Worm (Caenorhabditis elegans) whole organism, late embryonic: ENCODE data around the gene srw-108.
A peak's percentile ranks its signal among the peaks of the same experiment; 100 is the strongest.

Experiments
- F13H6.1 ChIP-seq: sonication (generic microtip); optimal IDR thresholded peaks from 2 replicates; lab custom pipeline; 2016; ENCODE audit warnings: missing genetic modification characterization, missing compliant biosample characterization
- K02D7.2 ChIP-seq: sonication (generic microtip); optimal IDR thresholded peaks from 2 replicates; lab custom pipeline; 2017; ENCODE audit warnings: mild to moderate bottlenecking, missing genetic modification characterization, missing compliant biosample characterization
- K09A11.1 ChIP-seq: sonication (generic microtip); optimal IDR thresholded peaks from 2 replicates; lab custom pipeline; 2017; ENCODE audit warnings: antibody characterized with exemption, mild to moderate bottlenecking, missing genetic modification characterization, missing compliant biosample characterization; ENCODE audit not compliant: insufficient read depth
- T23F11.4 ChIP-seq: fragments of 200-800 bp; sonication (Bioruptor generic); optimal IDR thresholded peaks from 2 replicates; lab custom pipeline; 2018; ENCODE audit warnings: mild to moderate bottlenecking, missing genetic modification characterization, missing compliant biosample characterization
- Y22D7AL.16 ChIP-seq: sonication (generic microtip); optimal IDR thresholded peaks from 2 replicates; lab custom pipeline; 2016; ENCODE audit warnings: missing genetic modification characterization, missing compliant biosample characterization
- ahr-1 ChIP-seq: sonication (generic microtip); optimal IDR thresholded peaks from 2 replicates; lab custom pipeline; 2016; ENCODE audit warnings: missing genetic modification characterization, missing compliant biosample characterization
- ama-1 ChIP-seq: fragments of 150-350 bp; optimal IDR thresholded peaks from 2 replicates; lab custom pipeline; 2014
- ceh-14 ChIP-seq: sonication (generic microtip); optimal IDR thresholded peaks from 2 replicates; lab custom pipeline; 2016; ENCODE audit warnings: missing genotype, missing genetic modification characterization, missing compliant biosample characterization
- ceh-18 ChIP-seq: sonication (generic microtip); optimal IDR thresholded peaks from 2 replicates; lab custom pipeline; 2016; ENCODE audit warnings: missing genetic modification characterization, missing compliant biosample characterization
- ceh-19 ChIP-seq: fragments of 200-800 bp; sonication (Bioruptor generic); optimal IDR thresholded peaks from 2 replicates; lab custom pipeline; 2018; ENCODE audit warnings: mild to moderate bottlenecking, missing genetic modification characterization, missing compliant biosample characterization
- ceh-22 ChIP-seq: sonication (generic microtip); optimal IDR thresholded peaks from 2 replicates; lab custom pipeline; 2017; ENCODE audit warnings: missing biosample characterization, missing genetic modification characterization
- ceh-24 ChIP-seq: sonication (generic microtip); optimal IDR thresholded peaks from 2 replicates; lab custom pipeline; 2016; ENCODE audit warnings: mild to moderate bottlenecking, missing genetic modification characterization, missing compliant biosample characterization
- ceh-34 ChIP-seq: sonication (generic microtip); optimal IDR thresholded peaks from 2 replicates; lab custom pipeline; 2016; ENCODE audit warnings: mild to moderate bottlenecking, missing genetic modification characterization, missing compliant biosample characterization
- dmd-4 ChIP-seq: sonication (generic microtip); optimal IDR thresholded peaks from 2 replicates; lab custom pipeline; 2016; ENCODE audit warnings: borderline replicate concordance, missing genetic modification characterization, missing compliant biosample characterization
- elt-2 ChIP-seq: sonication (generic microtip); optimal IDR thresholded peaks from 2 replicates; lab custom pipeline; 2016; ENCODE audit warnings: missing genetic modification reagents, missing genetic modification characterization, missing compliant biosample characterization
- ets-4 ChIP-seq: sonication (generic microtip); optimal IDR thresholded peaks from 2 replicates; lab custom pipeline; 2016; ENCODE audit warnings: missing genetic modification characterization, missing compliant biosample characterization
- eyg-1 ChIP-seq: sonication (generic microtip); optimal IDR thresholded peaks from 2 replicates; lab custom pipeline; 2016; ENCODE audit warnings: missing genotype, missing genetic modification characterization, missing compliant biosample characterization
- gmeb-2 ChIP-seq: sonication (generic microtip); optimal IDR thresholded peaks from 2 replicates; lab custom pipeline; 2016; ENCODE audit warnings: missing genetic modification characterization, inconsistent platforms, missing compliant biosample characterization
- hlh-13 ChIP-seq: fragments of 200-800 bp; sonication (Bioruptor generic); optimal IDR thresholded peaks from 2 replicates; lab custom pipeline; 2018; ENCODE audit warnings: mild to moderate bottlenecking, missing genetic modification characterization, missing compliant biosample characterization
- hlh-15 ChIP-seq: sonication (generic microtip); optimal IDR thresholded peaks from 2 replicates; lab custom pipeline; 2016; ENCODE audit warnings: missing genetic modification characterization, missing compliant biosample characterization
- hlh-30 ChIP-seq: sonication (generic microtip); optimal IDR thresholded peaks from 2 replicates; lab custom pipeline; 2017; ENCODE audit warnings: antibody characterized with exemption, missing genetic modification characterization, missing compliant biosample characterization; ENCODE audit not compliant: insufficient read depth
- hlh-6 ChIP-seq: sonication (generic microtip); optimal IDR thresholded peaks from 2 replicates; lab custom pipeline; 2016; ENCODE audit warnings: missing genotype, missing genetic modification characterization, missing compliant biosample characterization
- lim-6 ChIP-seq: sonication (generic microtip); optimal IDR thresholded peaks from 2 replicates; lab custom pipeline; 2016; ENCODE audit warnings: missing genetic modification characterization, missing compliant biosample characterization
- mec-3 ChIP-seq: sonication (generic microtip); optimal IDR thresholded peaks from 2 replicates; lab custom pipeline; 2016; ENCODE audit warnings: borderline replicate concordance, missing genetic modification characterization, missing compliant biosample characterization
- nfya-1 ChIP-seq: sonication (generic microtip); optimal IDR thresholded peaks from 2 replicates; lab custom pipeline; 2017; ENCODE audit warnings: missing genetic modification characterization, mild to moderate bottlenecking, missing compliant biosample characterization, antibody characterized with exemption, moderate library complexity
- nhr-11 ChIP-seq: fragments of 150-350 bp; optimal IDR thresholded peaks from 2 replicates; lab custom pipeline; 2014; ENCODE audit warnings: missing biosample characterization, missing genetic modification characterization
- nhr-232 ChIP-seq: sonication (generic microtip); optimal IDR thresholded peaks from 2 replicates; lab custom pipeline; 2016; ENCODE audit warnings: missing genetic modification characterization, missing compliant biosample characterization
- npax-4 ChIP-seq: sonication (generic microtip); optimal IDR thresholded peaks from 2 replicates; lab custom pipeline; 2016; ENCODE audit warnings: missing genetic modification characterization, missing compliant biosample characterization
- pag-3 ChIP-seq: sonication (generic microtip); optimal IDR thresholded peaks from 2 replicates; lab custom pipeline; 2016; ENCODE audit warnings: missing compliant biosample characterization, missing genetic modification characterization, borderline replicate concordance
- pax-1 ChIP-seq: fragments of 150-350 bp; optimal IDR thresholded peaks from 2 replicates; lab custom pipeline; 2014; ENCODE audit warnings: missing biosample characterization, missing genetic modification characterization
- pha-2 ChIP-seq: sonication (generic microtip); optimal IDR thresholded peaks from 2 replicates; lab custom pipeline; 2017; ENCODE audit warnings: mild to moderate bottlenecking, missing genetic modification characterization, missing compliant biosample characterization
- pros-1 ChIP-seq: fragments of 150-350 bp; optimal IDR thresholded peaks from 2 replicates; lab custom pipeline; 2014; ENCODE audit warnings: missing biosample characterization, missing genetic modification reagents, missing genetic modification characterization
- rnt-1 ChIP-seq: sonication (generic microtip); optimal IDR thresholded peaks from 2 replicates; lab custom pipeline; 2016; ENCODE audit warnings: missing genetic modification characterization, missing compliant biosample characterization
- sox-2 ChIP-seq: fragments of 200-800 bp; sonication (Bioruptor generic); IDR thresholded peaks from 2 replicates; pipeline ENCODE4 v1.3.6; 2022; ENCODE audit warnings: missing genetic modification reagents, missing genetic modification characterization, missing compliant biosample characterization
- sox-4 ChIP-seq: sonication (generic microtip); optimal IDR thresholded peaks from 2 replicates; lab custom pipeline; 2017; ENCODE audit warnings: mild to moderate bottlenecking, missing genetic modification characterization, inconsistent platforms, missing compliant biosample characterization
- tbx-7 ChIP-seq: sonication (generic microtip); optimal IDR thresholded peaks from 2 replicates; lab custom pipeline; 2016; ENCODE audit warnings: missing genotype, missing genetic modification characterization, missing compliant biosample characterization
- unc-3 ChIP-seq, 2 experiments: fragments of 200-800 bp in 1 of 2; sonication (Bioruptor generic) in 1 of 2; sonication (generic microtip) in 1 of 2; conservative IDR thresholded peaks in 1 of 2; optimal IDR thresholded peaks in 1 of 2; 2 replicates each; pipeline versions ENCODE4 v1.3.6 to Lab custom; 2016 to 2022; ENCODE audit warnings: missing compliant biosample characterization in 2 of 2, missing genetic modification characterization in 2 of 2, missing genetic modification reagents in 1 of 2
- unc-42 ChIP-seq: sonication (generic microtip); optimal IDR thresholded peaks from 2 replicates; lab custom pipeline; 2016; ENCODE audit warnings: missing genotype, missing genetic modification characterization, missing compliant biosample characterization
- unc-55 ChIP-seq: sonication (generic microtip); optimal IDR thresholded peaks from 2 replicates; lab custom pipeline; 2017; ENCODE audit warnings: missing biosample characterization, missing genetic modification reagents, missing genetic modification characterization
- ztf-16 ChIP-seq: sonication (generic microtip); optimal IDR thresholded peaks from 2 replicates; lab custom pipeline; 2017; ENCODE audit warnings: missing genetic modification characterization, missing compliant biosample characterization

The srw-108 gene

DNA sequence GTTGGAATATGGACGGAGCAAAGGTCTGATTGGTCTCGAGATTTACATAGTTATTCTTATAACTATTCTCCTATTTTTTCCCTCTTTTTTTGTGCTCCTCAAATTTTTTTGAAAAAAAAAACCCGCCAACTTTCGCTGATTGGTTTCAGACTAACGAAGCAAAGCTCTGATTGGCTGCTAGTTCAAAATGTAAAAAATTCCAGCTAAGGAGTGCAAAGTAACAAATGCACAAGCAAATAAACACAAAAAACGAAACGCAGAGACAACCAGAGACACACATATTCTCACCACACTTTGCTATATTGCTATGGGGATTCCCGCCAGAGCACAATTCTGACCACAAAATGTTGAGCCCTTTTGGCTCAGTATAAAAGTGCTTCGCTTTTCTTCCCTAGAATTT lies 30.3 kb upstream of the srw-108 start, which contains the start of gene T01G6.1:
TSS of gene T01G6.1 (plus strand) at position 301 of the 400 bp plus-strand sequence.
- TF ChIP-seq nfya-1 (tag; lab: Kevin White, UChicago) = peak; percentile 37
- TF ChIP-seq hlh-6 (tag; lab: Kevin White, UChicago) = no peak

DNA sequence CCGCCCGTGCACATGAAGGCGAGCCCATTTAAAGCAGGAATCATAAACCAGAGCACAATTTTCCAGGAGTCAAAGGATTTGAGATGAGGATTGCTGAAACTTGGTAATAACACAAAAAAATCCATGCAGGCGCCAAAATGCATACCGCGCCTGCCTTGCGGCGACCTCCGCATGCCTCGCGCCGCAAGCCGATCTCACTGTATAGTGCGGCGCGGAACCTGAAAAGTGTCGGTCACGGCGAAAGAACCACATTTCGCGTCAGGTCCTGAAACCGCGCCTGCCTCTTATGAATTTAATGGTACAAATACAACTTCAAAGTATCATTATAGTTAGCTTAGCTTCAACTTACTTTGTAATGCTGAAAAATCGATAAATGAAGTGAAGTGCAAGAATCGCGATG lies 27.2 kb upstream of the srw-108 start:
- no peak for TF ChIP-seq pax-1 (tag; lab: Kevin White, UChicago)
- no peak for TF ChIP-seq gmeb-2 (tag; lab: Kevin White, UChicago)
- no peak for TF ChIP-seq unc-3 (GFP tag; conservative IDR thresholded peaks at IDR 0.05; lab: Robert Waterston, UW)
- no peak for TF ChIP-seq unc-3 (tag; optimal IDR thresholded peaks at IDR 0.05; lab: Kevin White, UChicago)
- TF ChIP-seq unc-55 (GFP tag; lab: Kevin White, UChicago) = no peak
- no peak for TF ChIP-seq ztf-16 (tag; lab: Kevin White, UChicago)
- TF ChIP-seq ceh-19 (GFP tag; lab: Kevin White, UChicago) = no peak
- no peak for TF ChIP-seq F13H6.1
- no peak for TF ChIP-seq pag-3 (tag; lab: Kevin White, UChicago)
- TF ChIP-seq mec-3 = no peak
- TF ChIP-seq hlh-15 (tag; lab: Kevin White, UChicago) = no peak
- no peak for TF ChIP-seq sox-4 (tag; lab: Kevin White, UChicago)
- no peak for TF ChIP-seq elt-2 (tag; lab: Kevin White, UChicago)
- TF ChIP-seq eyg-1 (tag; lab: Kevin White, UChicago) = no peak
- TF ChIP-seq, all 69 proteins: peak for 0

DNA sequence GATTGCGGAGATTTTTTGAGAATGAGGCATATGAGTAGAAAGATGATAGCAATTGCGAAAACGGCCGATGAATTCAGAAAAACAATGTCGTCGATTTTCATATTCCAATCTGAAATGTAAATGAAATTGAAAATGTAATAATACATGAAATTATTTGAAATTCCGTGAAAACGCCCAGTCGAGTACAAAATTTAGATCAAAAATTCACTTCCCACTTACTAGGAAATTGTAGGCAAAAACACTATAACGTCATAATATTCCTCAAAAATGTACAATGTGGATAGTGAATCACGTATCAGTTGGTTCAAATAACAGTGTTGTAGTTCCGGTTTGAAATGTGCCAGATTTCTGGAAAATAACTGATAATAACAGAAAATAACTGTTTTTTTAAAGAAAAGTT lies 26.5 kb upstream of the srw-108 start, which contains the start of gene str-256:
TSS of gene str-256 (minus strand) at position 101 of the 400 bp plus-strand sequence.
- no peak for TF ChIP-seq mec-3
- no peak for TF ChIP-seq ceh-18 (tag; lab: Kevin White, UChicago)
- no peak for TF ChIP-seq pag-3 (tag; lab: Kevin White, UChicago)
- TF ChIP-seq hlh-13 (GFP tag; lab: Kevin White, UChicago) = no peak
- TF ChIP-seq ceh-34 (tag; lab: Kevin White, UChicago) = no peak
- no peak for TF ChIP-seq ahr-1 (tag; lab: Kevin White, UChicago)
- TF ChIP-seq ceh-14 (tag; lab: Kevin White, UChicago) = no peak
- no peak for TF ChIP-seq npax-4 (tag; lab: Kevin White, UChicago)
- no peak for TF ChIP-seq unc-55 (GFP tag; lab: Kevin White, UChicago)
- TF ChIP-seq nhr-232 = no peak
- TF ChIP-seq T23F11.4 (GFP tag; lab: Kevin White, UChicago) = no peak
- TF ChIP-seq ceh-24 = no peak
- TF ChIP-seq tbx-7 = no peak
- TF ChIP-seq dmd-4 (tag; lab: Kevin White, UChicago) = no peak
- TF ChIP-seq sox-2 (GFP tag; lab: Robert Waterston, UW) = no peak
- TF ChIP-seq K09A11.1 (tag; lab: Kevin White, UChicago) = no peak
- no peak for TF ChIP-seq nhr-11 (tag; lab: Kevin White, UChicago)
- no peak for TF ChIP-seq ceh-22 (tag; lab: Kevin White, UChicago)
- TF ChIP-seq pha-2 (tag; lab: Kevin White, UChicago) = no peak
- TF ChIP-seq, all 69 proteins: peak for 0

DNA sequence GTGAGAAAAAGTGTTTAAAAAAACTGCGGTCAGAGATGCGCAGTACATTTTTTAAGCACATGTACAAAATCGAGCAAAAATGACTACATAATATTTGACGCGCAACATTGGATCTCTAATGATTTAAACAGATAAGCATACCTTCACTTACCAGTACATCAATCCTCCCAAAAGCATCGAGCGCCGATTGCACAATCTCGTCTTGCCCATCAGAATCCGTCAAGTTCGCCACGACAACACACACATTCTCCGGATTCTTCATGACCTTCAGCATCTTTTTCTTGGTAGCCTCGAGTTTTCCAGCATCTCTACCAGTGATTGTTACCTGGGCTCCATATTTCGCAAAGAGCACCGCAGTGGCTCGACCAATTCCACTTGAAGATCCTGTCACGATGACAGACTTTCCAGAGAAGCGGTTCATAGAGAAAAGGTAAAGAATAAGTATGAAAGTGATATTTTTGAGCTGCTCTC lies 24.9 kb upstream of the srw-108 start, which contains the start of gene T01G6.10:
TSS of gene T01G6.10 (minus strand) at position 421 of the 471 bp plus-strand sequence.
- TF ChIP-seq dmd-4 (tag; lab: Kevin White, UChicago) = no peak
- no peak for TF ChIP-seq T23F11.4 (GFP tag; lab: Kevin White, UChicago)
- no peak for TF ChIP-seq gmeb-2 (tag; lab: Kevin White, UChicago)
- TF ChIP-seq tbx-7 = no peak
- TF ChIP-seq ama-1 = no peak
- TF ChIP-seq lim-6 (tag; lab: Kevin White, UChicago) = no peak
- no peak for TF ChIP-seq hlh-30 (tag; lab: Kevin White, UChicago)
- no peak for TF ChIP-seq pros-1 (tag; lab: Kevin White, UChicago)
- no peak for TF ChIP-seq K02D7.2
- no peak for TF ChIP-seq ets-4 (tag; lab: Kevin White, UChicago)
- TF ChIP-seq rnt-1 (tag; lab: Kevin White, UChicago) = no peak
- no peak for TF ChIP-seq Y22D7AL.16 (tag; lab: Kevin White, UChicago)
- TF ChIP-seq sox-2 (GFP tag; lab: Robert Waterston, UW) = no peak
- no peak for TF ChIP-seq unc-42
